Worm (Caenorhabditis elegans) whole organism, midembryonic: ENCODE results near the gene T07C4.3.

Experiments
- T22C8.4 ChIP-seq: fragments of 200-800 bp; sonication (Bioruptor generic); IDR thresholded peaks from 2 replicates; pipeline ENCODE4 v1.3.6; 2022; ENCODE audit warnings: missing genetic modification characterization, missing compliant biosample characterization
- cog-1 ChIP-seq: sonication (generic microtip); optimal IDR thresholded peaks from 2 replicates; lab custom pipeline; 2016; ENCODE audit warnings: missing genetic modification characterization, missing compliant biosample characterization
- flt-1 ChIP-seq: fragments of 200-800 bp; sonication (Bioruptor generic); IDR thresholded peaks from 2 replicates; pipeline ENCODE4 v1.3.6; 2022; ENCODE audit warnings: missing genetic modification characterization, missing compliant biosample characterization
- klf-2 ChIP-seq: fragments of 200-800 bp; sonication (Bioruptor generic); conservative IDR thresholded peaks from 2 replicates; pipeline ENCODE4 v1.3.6; 2022; ENCODE audit warnings: missing genetic modification reagents, missing genetic modification characterization, missing compliant biosample characterization
- ref-1 ChIP-seq: fragments of 200-800 bp; sonication (Bioruptor generic); conservative IDR thresholded peaks from 2 replicates; pipeline ENCODE4 v1.3.6; 2022; ENCODE audit warnings: missing genetic modification reagents, missing genetic modification characterization, missing compliant biosample characterization
- ztf-23 ChIP-seq: fragments of 200-800 bp; sonication (Bioruptor generic); IDR thresholded peaks from 2 replicates; pipeline ENCODE4 v1.3.6; 2022; ENCODE audit warnings: missing genetic modification reagents, missing genetic modification characterization, missing compliant biosample characterization
- ztf-29 ChIP-seq: fragments of 200-800 bp; sonication (Bioruptor generic); IDR thresholded peaks from 2 replicates; pipeline ENCODE4 v1.3.6; 2022; ENCODE audit warnings: missing genetic modification reagents, missing genetic modification characterization, missing compliant biosample characterization

DNA sequence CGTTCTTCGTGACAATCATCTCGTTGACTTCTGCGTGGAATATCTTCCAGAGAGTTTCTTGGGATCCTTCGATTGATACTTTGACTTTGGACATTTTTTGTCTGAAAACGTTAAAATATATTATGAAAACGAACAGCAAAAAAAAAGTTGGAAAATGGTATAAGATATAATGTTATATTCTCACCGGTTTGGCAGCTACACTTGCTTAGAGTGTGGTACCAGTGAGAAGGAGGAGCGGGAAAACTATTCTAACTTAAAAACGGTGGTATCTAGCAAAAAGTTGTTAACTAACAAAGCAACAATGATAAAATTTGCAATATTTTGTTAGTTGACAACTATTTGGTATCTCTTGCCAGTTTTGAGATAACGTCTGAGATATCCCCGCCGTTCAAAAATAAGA, 10.2 kb upstream of the T07C4.3 start, which contains the start of gene tbx-9:
- TF ChIP-seq ztf-23 (GFP tag; lab: Robert Waterston, UW): no peak
- no peak for TF ChIP-seq klf-2 (GFP tag; lab: Robert Waterston, UW)
- TF ChIP-seq ref-1 (GFP tag; lab: Robert Waterston, UW): no peak
- no peak for TF ChIP-seq flt-1
- TF ChIP-seq ztf-29: no peak
- TF ChIP-seq cog-1 (tag; lab: Kevin White, UChicago): no peak
- no peak for TF ChIP-seq T22C8.4 (GFP tag; lab: Robert Waterston, UW)
